Worm (Caenorhabditis elegans) whole organism, L4/young adult: ENCODE results near the gene nhr-114.

Source experiments
- W03F9.2 ChIP-seq: fragments of 150-350 bp; optimal IDR thresholded peaks from 2 replicates; lab custom pipeline; 2014; ENCODE audit warnings: missing biosample characterization, missing genetic modification characterization
- dao-5 ChIP-seq: sonication (generic microtip); optimal IDR thresholded peaks from 2 replicates; lab custom pipeline; 2016; ENCODE audit warnings: missing genotype, missing genetic modification characterization, moderate library complexity, missing compliant biosample characterization
- him-1 ChIP-seq: sonication (generic microtip); optimal IDR thresholded peaks from 2 replicates; lab custom pipeline; 2016; ENCODE audit warnings: missing genotype, missing genetic modification reagents, missing genetic modification characterization, missing compliant biosample characterization

DNA sequence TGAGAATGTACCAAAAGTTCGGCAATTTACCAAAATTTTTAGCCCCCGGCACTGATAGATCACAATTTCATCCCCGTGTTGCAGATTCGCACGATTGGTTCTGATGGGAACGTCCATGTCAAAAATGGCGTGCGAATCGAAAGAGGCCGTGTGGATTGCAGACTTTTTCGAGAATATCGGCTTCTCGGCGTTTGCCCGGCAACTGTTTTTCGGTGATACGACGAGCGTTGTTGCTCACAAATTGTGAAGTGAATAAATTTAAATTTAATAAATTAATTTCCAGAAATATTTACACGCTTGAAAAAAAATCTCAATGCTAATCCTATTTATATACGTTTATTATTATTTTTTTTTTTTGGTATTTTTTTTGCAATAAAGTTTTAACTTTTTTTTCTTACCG is 2.6 kb downstream of the nhr-114 start:
- TF ChIP-seq him-1 (tag; lab: Kevin White, UChicago), result no peak
- no peak for TF ChIP-seq dao-5 (tag; lab: Kevin White, UChicago)
- no peak for TF ChIP-seq W03F9.2 (tag; lab: Kevin White, UChicago)
